Worm (Caenorhabditis elegans): ENCODE measurements around the gene ugt-36.

Gene ugt-36

DNA sequence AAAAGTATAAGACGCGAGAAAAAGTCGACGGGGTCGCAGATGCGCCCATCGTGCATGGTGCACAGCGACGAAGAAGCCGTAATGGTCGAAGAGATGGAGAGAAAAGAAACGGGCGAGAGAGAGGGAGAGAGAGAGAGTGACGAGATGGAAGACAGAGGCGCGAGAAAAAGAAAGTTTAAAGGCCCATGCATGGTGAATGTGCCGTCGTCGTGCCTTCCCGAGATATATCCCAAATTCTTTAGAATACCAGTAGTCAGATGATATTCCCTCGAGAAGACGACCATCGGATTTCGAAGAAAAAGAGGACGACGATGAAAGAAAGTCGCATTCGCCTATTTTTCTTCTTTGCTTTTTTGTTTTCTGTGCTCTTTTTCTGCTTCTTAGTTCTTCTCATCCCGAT is 49.2 kb downstream of the ugt-36 start:
- TF ChIP-seq tbx-37 (GFP tag; conservative IDR thresholded peaks at IDR 0.05) = no peak
- no peak for TF ChIP-seq pes-1 (GFP tag; IDR thresholded peaks at IDR 0.05)
- no peak for TF ChIP-seq tbx-11 (GFP tag; IDR thresholded peaks at IDR 0.05)
- no peak for TF ChIP-seq ceh-36 (tag; optimal IDR thresholded peaks at IDR 0.05)
- no peak for TF ChIP-seq hmbx-1 (tag; optimal IDR thresholded peaks at IDR 0.05)
- no peak for TF ChIP-seq ets-7 (tag; optimal IDR thresholded peaks at IDR 0.05)
- TF ChIP-seq aly-1 (tag; optimal IDR thresholded peaks at IDR 0.05) = no peak
- TF ChIP-seq scrt-1 (GFP tag; IDR thresholded peaks at IDR 0.05) = no peak
- no peak for TF ChIP-seq flt-1 (GFP tag; IDR thresholded peaks at IDR 0.05)
- no peak for TF ChIP-seq F13C5.2 (tag; optimal IDR thresholded peaks at IDR 0.05)
- TF ChIP-seq hmg-4 (GFP tag; optimal IDR thresholded peaks at IDR 0.05) = no peak
- no peak for TF ChIP-seq sea-1 (GFP tag; conservative IDR thresholded peaks at IDR 0.05)
- TF ChIP-seq ama-1 (optimal IDR thresholded peaks at IDR 0.05) = no peak
- no peak for TF ChIP-seq hnd-1 (tag; optimal IDR thresholded peaks at IDR 0.05)
- no peak for TF ChIP-seq ceh-13 (GFP tag; optimal IDR thresholded peaks at IDR 0.05)
- no peak for TF ChIP-seq B0310.2 (tag; optimal IDR thresholded peaks at IDR 0.05)
